Fruit fly (Drosophila melanogaster): ENCODE measurements around the gene Mgat4b.

dm6 chr3L:14786230-14786850 lies 17.3 kb upstream of the Mgat4b start, which contains the start of the genes bmm and Tdrd3:
- TF ChIP-seq CG32006 (GFP tag; optimal IDR thresholded peaks at IDR 0.05) (peak; percentile 83), Hr39 (GFP tag; optimal IDR thresholded peaks at IDR 0.05) (peak; percentile 75), Eip93F (GFP tag; optimal IDR thresholded peaks at IDR 0.05) (peak; percentile 51), salr (GFP tag; optimal IDR thresholded peaks at IDR 0.05) (peak; percentile 13 to 82), CG10669 (GFP tag; optimal IDR thresholded peaks at IDR 0.05) (peak; percentile 64), pdm3 (GFP tag; optimal IDR thresholded peaks at IDR 0.05) (peak; percentile 76), CG6854 (GFP tag; optimal IDR thresholded peaks at IDR 0.05) (peak; percentile 22), cyc (GFP tag; optimal IDR thresholded peaks at IDR 0.05) (peak; percentile 68), Eip78C (GFP tag) (peak; percentile 74), svp (GFP tag) (peak; percentile 83), CG3919 (GFP tag; optimal IDR thresholded peaks at IDR 0.05) (peak; percentile 66)
